Worm (Caenorhabditis elegans) whole organism, young adult: ENCODE data around the gene mrpl-53.

ENCODE experiments used
- B0019.2 ChIP-seq: fragments of 200-800 bp; sonication (Bioruptor generic); conservative IDR thresholded peaks from 2 replicates; pipeline ENCODE4 v1.3.6; 2022; ENCODE audit warnings: missing genetic modification reagents, missing genetic modification characterization, missing compliant biosample characterization
- B0035.1 ChIP-seq: sonication (generic microtip); optimal IDR thresholded peaks from 2 replicates; lab custom pipeline; 2016; ENCODE audit warnings: missing genetic modification characterization, mild to moderate bottlenecking, missing compliant biosample characterization, missing genotype, missing genetic modification reagents
- B0336.3 ChIP-seq: fragments of 200-800 bp; sonication (Bioruptor generic); IDR thresholded peaks from 2 replicates; pipeline ENCODE4 v1.3.6; 2022; ENCODE audit warnings: missing genetic modification characterization, missing compliant biosample characterization
- D2030.7 ChIP-seq: fragments of 200-800 bp; sonication (Bioruptor generic); IDR thresholded peaks from 2 replicates; pipeline ENCODE4 v1.3.6; 2022; ENCODE audit warnings: missing genetic modification reagents, missing genetic modification characterization, missing compliant biosample characterization
- F10E7.11 ChIP-seq: sonication (generic microtip); optimal IDR thresholded peaks from 2 replicates; lab custom pipeline; 2017; ENCODE audit warnings: mild to moderate bottlenecking, missing genetic modification characterization, moderate library complexity, missing compliant biosample characterization
- F22D6.2 ChIP-seq: sonication (generic microtip); optimal IDR thresholded peaks from 2 replicates; lab custom pipeline; 2016; ENCODE audit warnings: mild to moderate bottlenecking, missing genetic modification characterization, missing compliant biosample characterization
- F23B12.7 ChIP-seq: sonication (generic microtip); optimal IDR thresholded peaks from 2 replicates; lab custom pipeline; 2017; ENCODE audit warnings: missing genetic modification characterization, mild to moderate bottlenecking, missing compliant biosample characterization, antibody characterized with exemption, moderate library complexity; ENCODE audit not compliant: insufficient read depth
- F37B4.10 ChIP-seq: fragments of 200-800 bp; sonication (Bioruptor generic); IDR thresholded peaks from 2 replicates; pipeline ENCODE4 v1.3.6; 2022; ENCODE audit warnings: missing genetic modification characterization, missing compliant biosample characterization
- F52B5.7 ChIP-seq: sonication (generic microtip); optimal IDR thresholded peaks from 2 replicates; lab custom pipeline; 2016; ENCODE audit warnings: mild to moderate bottlenecking, missing genetic modification characterization, missing compliant biosample characterization
- F57A8.1 ChIP-seq: fragments of 200-800 bp; sonication (Bioruptor generic); optimal IDR thresholded peaks from 2 replicates; lab custom pipeline; 2018; ENCODE audit warnings: mild to moderate bottlenecking, missing genetic modification characterization, moderate library complexity, missing compliant biosample characterization
- K11D2.4 ChIP-seq: fragments of 200-800 bp; sonication (Bioruptor generic); IDR thresholded peaks from 2 replicates; pipeline ENCODE4 v1.3.6; 2022; ENCODE audit warnings: missing genetic modification reagents, missing genetic modification characterization, missing compliant biosample characterization
- T07F8.4 ChIP-seq: sonication (generic microtip); optimal IDR thresholded peaks from 2 replicates; lab custom pipeline; 2016; ENCODE audit warnings: mild to moderate bottlenecking, missing genetic modification characterization, moderate library complexity, missing compliant biosample characterization
- T26A5.8 ChIP-seq: sonication (generic microtip); optimal IDR thresholded peaks from 2 replicates; lab custom pipeline; 2016; ENCODE audit warnings: missing genetic modification characterization, missing compliant biosample characterization
- Y53F4B.3 ChIP-seq: fragments of 200-800 bp; sonication (Bioruptor generic); IDR thresholded peaks from 2 replicates; pipeline ENCODE4 v1.3.6; 2022; ENCODE audit warnings: missing genetic modification reagents, missing genetic modification characterization, missing compliant biosample characterization
- Y79H2A.3 ChIP-seq: fragments of 200-800 bp; sonication (Bioruptor generic); conservative IDR thresholded peaks from 2 replicates; pipeline ENCODE4 v1.3.6; 2022; ENCODE audit warnings: missing genetic modification reagents, missing genetic modification characterization, missing compliant biosample characterization
- bed-1 ChIP-seq: fragments of 200-800 bp; sonication (Bioruptor generic); IDR thresholded peaks from 2 replicates; pipeline ENCODE4 v1.3.6; 2022; ENCODE audit warnings: missing genetic modification reagents, missing genetic modification characterization, missing compliant biosample characterization
- ccch-3 ChIP-seq: fragments of 200-800 bp; sonication (Bioruptor generic); optimal IDR thresholded peaks from 2 replicates; lab custom pipeline; 2018; ENCODE audit warnings: mild to moderate bottlenecking, missing genetic modification characterization, missing compliant biosample characterization
- cebp-1 ChIP-seq, 2 experiments: fragments of 200-800 bp in 1 of 2; sonication (Bioruptor generic) in 1 of 2; sonication (generic microtip) in 1 of 2; IDR thresholded peaks in 1 of 2; optimal IDR thresholded peaks in 1 of 2; 2 replicates each; pipeline versions ENCODE4 v1.3.6 to Lab custom; 2017 to 2022; ENCODE audit warnings: missing compliant biosample characterization in 2 of 2, missing genetic modification characterization in 2 of 2, mild to moderate bottlenecking in 1 of 2, missing genetic modification reagents in 1 of 2, moderate library complexity in 1 of 2
- ceh-100 ChIP-seq: fragments of 200-800 bp; sonication (Bioruptor generic); IDR thresholded peaks from 2 replicates; pipeline ENCODE4 v1.3.6; 2022; ENCODE audit warnings: missing genetic modification reagents, missing genetic modification characterization, missing compliant biosample characterization
- ceh-58 ChIP-seq: fragments of 200-800 bp; sonication (Bioruptor generic); IDR thresholded peaks from 2 replicates; pipeline ENCODE4 v1.3.6; 2022; ENCODE audit warnings: missing genetic modification characterization, missing compliant biosample characterization
- ceh-91 ChIP-seq: fragments of 200-800 bp; sonication (Bioruptor generic); IDR thresholded peaks from 2 replicates; pipeline ENCODE4 v1.3.6; 2022; ENCODE audit warnings: missing genetic modification reagents, missing genetic modification characterization, missing compliant biosample characterization
- chd-7 ChIP-seq: sonication (generic microtip); optimal IDR thresholded peaks from 2 replicates; lab custom pipeline; 2016; ENCODE audit warnings: mild to moderate bottlenecking, missing genetic modification characterization, moderate library complexity, missing compliant biosample characterization
- die-1 ChIP-seq: sonication (generic microtip); optimal IDR thresholded peaks from 2 replicates; lab custom pipeline; 2016; ENCODE audit warnings: missing genotype, mild to moderate bottlenecking, missing genetic modification characterization, missing compliant biosample characterization
- dpff-1 ChIP-seq: sonication (generic microtip); optimal IDR thresholded peaks from 2 replicates; lab custom pipeline; 2017; ENCODE audit warnings: mild to moderate bottlenecking, missing genetic modification characterization, missing compliant biosample characterization
- egl-18 ChIP-seq: fragments of 200-800 bp; sonication (Bioruptor generic); IDR thresholded peaks from 2 replicates; pipeline ENCODE4 v1.3.6; 2022; ENCODE audit warnings: missing genetic modification reagents, missing genetic modification characterization, missing compliant biosample characterization
- ekl-4 ChIP-seq: fragments of 200-800 bp; sonication (Bioruptor generic); IDR thresholded peaks from 2 replicates; pipeline ENCODE4 v1.3.6; 2022; ENCODE audit warnings: missing genetic modification reagents, missing genetic modification characterization, missing compliant biosample characterization
- ets-4 ChIP-seq: fragments of 200-800 bp; sonication (Bioruptor generic); optimal IDR thresholded peaks from 2 replicates; lab custom pipeline; 2018; ENCODE audit warnings: mild to moderate bottlenecking, missing genetic modification characterization, missing compliant biosample characterization
- hmg-20 ChIP-seq: fragments of 200-800 bp; sonication (Bioruptor generic); IDR thresholded peaks from 2 replicates; pipeline ENCODE4 v1.3.6; 2022; ENCODE audit warnings: missing genetic modification reagents, missing genetic modification characterization, missing compliant biosample characterization
- hrde-1 ChIP-seq: sonication (generic microtip); optimal IDR thresholded peaks from 2 replicates; lab custom pipeline; 2016; ENCODE audit warnings: missing genetic modification characterization, mild to moderate bottlenecking, missing compliant biosample characterization, moderate library complexity, missing genotype, missing genetic modification reagents, borderline replicate concordance
- let-526 ChIP-seq: fragments of 200-800 bp; sonication (Bioruptor generic); IDR thresholded peaks from 2 replicates; pipeline ENCODE4 v1.3.6; 2022; ENCODE audit warnings: missing genetic modification reagents, missing genetic modification characterization, missing compliant biosample characterization
- lin-35 ChIP-seq, 3 experiments: fragments of 150-350 bp in 2 of 3; sonication (generic microtip) in 1 of 3; optimal IDR thresholded peaks; 2 replicates each; lab custom pipeline; 2014 to 2018; ENCODE audit warnings: missing biosample characterization in 3 of 3, missing genetic modification characterization in 3 of 3, missing genetic modification reagents in 3 of 3
- lsl-1 ChIP-seq: fragments of 200-800 bp; sonication (Bioruptor generic); optimal IDR thresholded peaks from 2 replicates; lab custom pipeline; 2018; ENCODE audit warnings: mild to moderate bottlenecking, missing genetic modification characterization, moderate library complexity, missing compliant biosample characterization
- madf-3 ChIP-seq: fragments of 200-800 bp; sonication (Bioruptor generic); IDR thresholded peaks from 2 replicates; pipeline ENCODE4 v1.3.6; 2022; ENCODE audit warnings: missing genetic modification reagents, missing genetic modification characterization, missing compliant biosample characterization
- mcd-1 ChIP-seq: fragments of 200-800 bp; sonication (Bioruptor generic); IDR thresholded peaks from 2 replicates; pipeline ENCODE4 v1.3.6; 2022; ENCODE audit warnings: missing genetic modification reagents, missing genetic modification characterization, missing compliant biosample characterization
- pbrm-1 ChIP-seq: fragments of 200-800 bp; sonication (Bioruptor generic); IDR thresholded peaks from 2 replicates; pipeline ENCODE4 v1.3.6; 2022; ENCODE audit warnings: missing genetic modification reagents, missing genetic modification characterization, missing compliant biosample characterization
- rcor-1 ChIP-seq: fragments of 200-800 bp; sonication (Bioruptor generic); IDR thresholded peaks from 2 replicates; pipeline ENCODE4 v1.3.6; 2022; ENCODE audit warnings: missing genetic modification reagents, missing genetic modification characterization, missing compliant biosample characterization
- rpc-1 ChIP-seq, 2 experiments: fragments of 150-350 bp in 1 of 2; sonication (generic microtip) in 1 of 2; optimal IDR thresholded peaks; 2 replicates each; lab custom pipeline; 2014 to 2018; ENCODE audit warnings: missing biosample characterization in 1 of 2, missing genetic modification characterization in 1 of 2, missing genetic modification reagents in 1 of 2, missing genotype in 1 of 2
- sdz-38 ChIP-seq: sonication (generic microtip); optimal IDR thresholded peaks from 2 replicates; lab custom pipeline; 2016; ENCODE audit warnings: missing genotype, missing genetic modification characterization, missing compliant biosample characterization
- snpc-3.4 ChIP-seq: sonication (generic microtip); optimal IDR thresholded peaks from 2 replicates; lab custom pipeline; 2017; ENCODE audit warnings: missing genetic modification characterization, mild to moderate bottlenecking, missing compliant biosample characterization, antibody characterized with exemption, moderate library complexity, missing genotype, missing genetic modification reagents
- snpc-4 ChIP-seq, 5 experiments: fragments of 150-350 bp in 1 of 5; sonication (generic microtip) in 4 of 5; optimal IDR thresholded peaks; 2 replicates each; lab custom pipeline; 2014 to 2018; ENCODE audit warnings: missing genetic modification characterization in 5 of 5, missing biosample characterization in 3 of 5, antibody characterized with exemption in 2 of 5, mild to moderate bottlenecking in 2 of 5, missing compliant biosample characterization in 2 of 5, missing genotype in 2 of 5, moderate library complexity in 2 of 5, missing genetic modification reagents in 1 of 5
- somi-1 ChIP-seq: fragments of 200-800 bp; sonication (Bioruptor generic); optimal IDR thresholded peaks from 2 replicates; lab custom pipeline; 2018; ENCODE audit warnings: mild to moderate bottlenecking, missing genetic modification characterization, missing compliant biosample characterization
- tlf-1 ChIP-seq: fragments of 200-800 bp; sonication (Bioruptor generic); optimal IDR thresholded peaks from 2 replicates; lab custom pipeline; 2018; ENCODE audit warnings: mild to moderate bottlenecking, missing genetic modification characterization, missing compliant biosample characterization
- unc-130 ChIP-seq: sonication (generic microtip); optimal IDR thresholded peaks from 2 replicates; lab custom pipeline; 2016; ENCODE audit warnings: missing genetic modification reagents, missing genetic modification characterization, missing compliant biosample characterization
- unc-62 ChIP-seq: fragments of 150-350 bp; optimal IDR thresholded peaks from 2 replicates; lab custom pipeline; 2014; ENCODE audit warnings: missing biosample characterization, missing genetic modification reagents, missing genetic modification characterization
- zim-3 ChIP-seq: sonication (generic microtip); optimal IDR thresholded peaks from 2 replicates; lab custom pipeline; 2017; ENCODE audit warnings: mild to moderate bottlenecking, missing genetic modification characterization, moderate library complexity, missing compliant biosample characterization
- ztf-25 ChIP-seq: fragments of 200-800 bp; sonication (Bioruptor generic); IDR thresholded peaks from 2 replicates; pipeline ENCODE4 v1.3.6; 2022; ENCODE audit warnings: missing genetic modification reagents, missing genetic modification characterization, missing compliant biosample characterization

mrpl-53 gene

ce11 chrII:9617902-9618245 is 20.5 kb downstream of the mrpl-53 start (continued):
- TF ChIP-seq T07F8.4 (tag; lab: Kevin White, UChicago), result no peak
- no peak for TF ChIP-seq B0336.3 (GFP tag; lab: Robert Waterston, UW)
- no peak for TF ChIP-seq snpc-4 (GFP tag; optimal IDR thresholded peaks at IDR 0.05; lab: Kevin White, UChicago)
- no peak for TF ChIP-seq snpc-4 (tag; optimal IDR thresholded peaks at IDR 0.05; lab: Kevin White, UChicago)
- no peak for TF ChIP-seq Y53F4B.3 (GFP tag; lab: Robert Waterston, UW)
- TF ChIP-seq K11D2.4 (GFP tag; lab: Robert Waterston, UW), result no peak
- TF ChIP-seq lsl-1 (GFP tag; lab: Kevin White, UChicago), result no peak
- no peak for TF ChIP-seq lin-35 (GFP tag; optimal IDR thresholded peaks at IDR 0.05; lab: Kevin White, UChicago)
- no peak for TF ChIP-seq B0019.2 (GFP tag; lab: Robert Waterston, UW)
- TF ChIP-seq mcd-1 (GFP tag; lab: Robert Waterston, UW), result no peak
- TF ChIP-seq snpc-3.4, result no peak
- no peak for TF ChIP-seq unc-130 (GFP tag; lab: Kevin White, UChicago)
- no peak for TF ChIP-seq bed-1 (GFP tag; lab: Robert Waterston, UW)
- TF ChIP-seq F22D6.2 (tag; lab: Kevin White, UChicago), result no peak
- peak; percentile 37; the same call in 1 of the 2 replicates for TF ChIP-seq rcor-1
- TF ChIP-seq ets-4 (GFP tag; lab: Kevin White, UChicago), result no peak
- TF ChIP-seq T26A5.8 (tag; lab: Kevin White, UChicago), result no peak
- peak; percentile 10; the same call in 1 of the 2 replicates for TF ChIP-seq pbrm-1 (GFP tag; lab: Robert Waterston, UW)
- no peak for TF ChIP-seq zim-3 (tag; lab: Kevin White, UChicago)
- TF ChIP-seq madf-3 (GFP tag; lab: Robert Waterston, UW), result no peak
- TF ChIP-seq tlf-1, result no peak
- TF ChIP-seq unc-62 (GFP tag; lab: Kevin White, UChicago), result no peak
- TF ChIP-seq chd-7 (tag; lab: Kevin White, UChicago), result no peak
- 0 out of 2 replicates have a peak, but pooled peaks have one; percentile 21 for TF ChIP-seq cebp-1 (GFP tag; IDR thresholded peaks at IDR 0.05; lab: Robert Waterston, UW)
- TF ChIP-seq cebp-1 (tag; optimal IDR thresholded peaks at IDR 0.05; lab: Kevin White, UChicago), result no peak
- TF ChIP-seq F52B5.7 (tag; lab: Kevin White, UChicago), result no peak
- TF ChIP-seq F37B4.10 (GFP tag; lab: Robert Waterston, UW), result 0 out of 2 replicates have a peak, but pooled peaks have one; percentile 40
- no peak for TF ChIP-seq D2030.7 (GFP tag; lab: Robert Waterston, UW)
- TF ChIP-seq sdz-38 (tag; lab: Kevin White, UChicago), result no peak
- no peak for TF ChIP-seq ccch-3 (GFP tag; lab: Kevin White, UChicago)
- no peak for TF ChIP-seq ceh-91
- TF ChIP-seq rpc-1 (optimal IDR thresholded peaks at IDR 0.05; lab: Kevin White, UChicago), result no peak
- no peak for TF ChIP-seq rpc-1 (tag; optimal IDR thresholded peaks at IDR 0.05; lab: Kevin White, UChicago)
- TF ChIP-seq ceh-100 (GFP tag; lab: Robert Waterston, UW), result no peak
- no peak for TF ChIP-seq somi-1 (GFP tag; lab: Kevin White, UChicago)
- no peak for TF ChIP-seq let-526
- no peak for TF ChIP-seq B0035.1 (tag; lab: Kevin White, UChicago)
- no peak for TF ChIP-seq Y79H2A.3
- TF ChIP-seq F23B12.7 (tag; lab: Kevin White, UChicago), result no peak
- TF ChIP-seq hrde-1, result no peak

DNA sequence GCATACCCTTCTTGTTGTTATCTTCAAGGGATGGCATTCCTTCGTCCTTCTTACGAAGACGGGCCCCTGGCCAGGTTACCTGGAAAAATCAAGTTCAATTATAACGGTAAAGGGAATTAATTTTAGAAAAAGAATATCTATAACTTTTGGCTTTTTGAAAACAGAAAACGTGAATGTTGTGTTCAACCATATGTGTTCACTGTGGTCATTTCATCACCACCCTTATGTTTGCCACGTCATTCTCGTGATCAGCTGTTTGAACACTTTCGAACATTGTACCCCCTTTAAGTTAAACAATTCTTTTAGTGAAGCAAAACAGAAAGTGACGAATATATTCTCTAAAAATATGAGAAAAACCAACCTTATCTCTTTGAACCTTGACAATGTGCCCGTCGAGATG is 21.3 kb downstream of the mrpl-53 start:
- no peak for TF ChIP-seq ztf-25 (GFP tag; lab: Robert Waterston, UW)
- peak; percentile 36 for TF ChIP-seq zim-3 (tag; lab: Kevin White, UChicago)
- no peak for TF ChIP-seq F23B12.7 (tag; lab: Kevin White, UChicago)
- no peak for TF ChIP-seq sdz-38 (tag; lab: Kevin White, UChicago)
- TF ChIP-seq egl-18 (GFP tag; lab: Robert Waterston, UW), result no peak
- no peak for TF ChIP-seq F57A8.1
- TF ChIP-seq ekl-4 (GFP tag; lab: Robert Waterston, UW), result no peak
- no peak for TF ChIP-seq ceh-58
- TF ChIP-seq tlf-1, result no peak
- peak; percentile 16; the same call in 1 of the 2 replicates for TF ChIP-seq let-526
- TF ChIP-seq cebp-1 (GFP tag; IDR thresholded peaks at IDR 0.05; lab: Robert Waterston, UW), result peak; percentile 75
- TF ChIP-seq cebp-1 (tag; optimal IDR thresholded peaks at IDR 0.05; lab: Kevin White, UChicago), result peak; percentile 75
- TF ChIP-seq hmg-20 (GFP tag; lab: Robert Waterston, UW), result no peak
- TF ChIP-seq F10E7.11 (tag; lab: Kevin White, UChicago), result peak; percentile 6
- TF ChIP-seq F52B5.7 (tag; lab: Kevin White, UChicago), result no peak
- no peak for TF ChIP-seq dpff-1
- no peak for TF ChIP-seq die-1 (tag; lab: Kevin White, UChicago)
